Fruit fly (Drosophila melanogaster) whole organism, embryonic: ENCODE results near the gene CG5823.

ENCODE experiments used
- Adf1 ChIP-seq: fragments of 200-800 bp; sonication (Bioruptor generic); IDR thresholded peaks from 2 replicates; pipeline ENCODE4 v1.3.6; 2022; ENCODE audit warnings: missing biosample characterization, missing genetic modification characterization
- Atf3 ChIP-seq: fragments of 200-800 bp; sonication (Bioruptor generic); optimal IDR thresholded peaks from 3 replicates; lab custom pipeline; 2016; ENCODE audit warnings: missing biosample characterization, missing genetic modification characterization
- Bdp1 ChIP-seq: fragments of 200-800 bp; sonication (Bioruptor generic); optimal IDR thresholded peaks from 3 replicates; lab custom pipeline; 2016; ENCODE audit warnings: missing biosample characterization, missing genetic modification characterization
- CG11560 ChIP-seq: fragments of 200-800 bp; sonication (Bioruptor generic); IDR thresholded peaks from 3 replicates; pipeline ENCODE4 v1.3.6; 2022; ENCODE audit warnings: missing biosample characterization, missing genetic modification characterization
- CG2875 ChIP-seq: fragments of 200-800 bp; sonication (Bioruptor generic); optimal IDR thresholded peaks from 2 replicates; lab custom pipeline; 2017; ENCODE audit warnings: missing biosample characterization, mild to moderate bottlenecking, missing genetic modification characterization, missing genetic modification reagents
- CG31224 ChIP-seq: fragments of 200-800 bp; sonication (Bioruptor generic); IDR thresholded peaks from 2 replicates; pipeline ENCODE4 v1.3.6; 2022; ENCODE audit warnings: missing biosample characterization, missing genetic modification characterization
- CG31365 ChIP-seq: fragments of 200-800 bp; sonication (Bioruptor generic); optimal IDR thresholded peaks from 2 replicates; lab custom pipeline; 2018; ENCODE audit warnings: missing biosample characterization, mild to moderate bottlenecking, missing genetic modification characterization
- CG3163 ChIP-seq: fragments of 200-800 bp; sonication (Bioruptor generic); optimal IDR thresholded peaks from 3 replicates; lab custom pipeline; 2016; ENCODE audit warnings: missing biosample characterization, missing genetic modification characterization
- CG3407 ChIP-seq: fragments of 200-800 bp; sonication (Bioruptor generic); optimal IDR thresholded peaks from 2 replicates; lab custom pipeline; 2018; ENCODE audit warnings: missing biosample characterization, mild to moderate bottlenecking, missing genetic modification characterization
- CG4820 ChIP-seq: fragments of 200-800 bp; sonication (Bioruptor generic); optimal IDR thresholded peaks from 3 replicates; lab custom pipeline; 2016; ENCODE audit warnings: missing biosample characterization, missing genetic modification characterization
- CG6175 ChIP-seq: fragments of 200-800 bp; sonication (Bioruptor generic); IDR thresholded peaks from 3 replicates; pipeline ENCODE4 v1.3.6; 2022; ENCODE audit warnings: missing biosample characterization, missing genetic modification characterization
- CG6791 ChIP-seq: fragments of 200-800 bp; sonication (Bioruptor generic); IDR thresholded peaks from 3 replicates; pipeline ENCODE4 v1.3.6; 2022; ENCODE audit warnings: missing biosample characterization, missing genetic modification characterization; ENCODE audit not compliant: partially characterized antibody
- CG8089 ChIP-seq: fragments of 200-800 bp; sonication (Bioruptor generic); optimal IDR thresholded peaks from 3 replicates; lab custom pipeline; 2016; ENCODE audit warnings: missing biosample characterization, missing genetic modification characterization
- CG8388 ChIP-seq: fragments of 200-800 bp; sonication (Bioruptor generic); optimal IDR thresholded peaks from 2 replicates; lab custom pipeline; 2019; ENCODE audit warnings: missing biosample characterization, mild to moderate bottlenecking, missing genetic modification characterization, moderate library complexity
- CG8765 ChIP-seq: fragments of 200-800 bp; sonication (Bioruptor generic); IDR thresholded peaks from 2 replicates; pipeline ENCODE4 v1.3.6; 2022; ENCODE audit warnings: missing biosample characterization, missing genetic modification characterization
- CG9609 ChIP-seq: fragments of 200-800 bp; sonication (Bioruptor generic); optimal IDR thresholded peaks from 3 replicates; lab custom pipeline; 2016; ENCODE audit warnings: missing biosample characterization, missing genetic modification characterization
- CG9932 ChIP-seq: fragments of 200-800 bp; sonication (Bioruptor generic); IDR thresholded peaks from 2 replicates; pipeline ENCODE4 v1.3.6; 2022; ENCODE audit warnings: missing biosample characterization, missing genetic modification characterization
- D19A ChIP-seq: fragments of 200-800 bp; optimal IDR thresholded peaks from 3 replicates; lab custom pipeline; 2019; ENCODE audit warnings: missing biosample characterization, mild to moderate bottlenecking, missing genetic modification characterization, moderate library complexity
- D19B ChIP-seq: fragments of 200-800 bp; sonication (Bioruptor generic); optimal IDR thresholded peaks from 2 replicates; lab custom pipeline; 2017; ENCODE audit warnings: missing biosample characterization, mild to moderate bottlenecking, missing genetic modification characterization
- Dbx ChIP-seq: fragments of 200-800 bp; sonication (Bioruptor generic); IDR thresholded peaks from 3 replicates; pipeline ENCODE4 v1.3.6; 2022; ENCODE audit warnings: missing biosample characterization, missing genetic modification characterization
- Deaf1 ChIP-seq: fragments of 200-800 bp; optimal IDR thresholded peaks from 3 replicates; lab custom pipeline; 2019; ENCODE audit warnings: missing biosample characterization, mild to moderate bottlenecking, missing genetic modification characterization, moderate library complexity
- Ets97D ChIP-seq: fragments of 200-800 bp; sonication (Bioruptor generic); optimal IDR thresholded peaks from 3 replicates; lab custom pipeline; 2016; ENCODE audit warnings: missing biosample characterization, missing genetic modification characterization
- H2.0 ChIP-seq: fragments of 200-800 bp; sonication (Bioruptor generic); IDR thresholded peaks from 2 replicates; pipeline ENCODE4 v1.3.6; 2022; ENCODE audit warnings: missing biosample characterization, missing genetic modification characterization
- HHEX ChIP-seq: fragments of 200-800 bp; sonication (Bioruptor generic); optimal IDR thresholded peaks from 3 replicates; lab custom pipeline; 2017; ENCODE audit warnings: missing biosample characterization, mild to moderate bottlenecking, missing genetic modification characterization, missing genetic modification reagents
- HLH3B ChIP-seq: fragments of 200-800 bp; sonication (Bioruptor generic); IDR thresholded peaks from 2 replicates; pipeline ENCODE4 v1.3.6; 2022; ENCODE audit warnings: missing biosample characterization, missing genetic modification characterization
- Hmx ChIP-seq: fragments of 200-800 bp; sonication (Bioruptor generic); optimal IDR thresholded peaks from 2 replicates; lab custom pipeline; 2016; ENCODE audit warnings: missing biosample characterization, missing genetic modification characterization
- Hr39 ChIP-seq: fragments of >200 bp; optimal IDR thresholded peaks from 2 replicates; lab custom pipeline; 2017
- Kr ChIP-seq: fragments of 200-800 bp; sonication (Bioruptor generic); optimal IDR thresholded peaks from 2 replicates; lab custom pipeline; 2017; ENCODE audit warnings: missing biosample characterization, mild to moderate bottlenecking, missing genetic modification characterization
- Lpt ChIP-seq: fragments of >200 bp; optimal IDR thresholded peaks from 2 replicates; lab custom pipeline; 2018; ENCODE audit warnings: missing biosample characterization, missing genetic modification characterization
- Mes4 ChIP-seq: fragments of 200-800 bp; sonication (Bioruptor generic); optimal IDR thresholded peaks from 2 replicates; lab custom pipeline; 2016; ENCODE audit warnings: missing biosample characterization, missing genetic modification characterization
- PHDP ChIP-seq: fragments of 200-800 bp; sonication (Bioruptor generic); optimal IDR thresholded peaks from 3 replicates; lab custom pipeline; 2018; ENCODE audit warnings: missing biosample characterization, mild to moderate bottlenecking, missing genetic modification characterization, moderate library complexity
- Sox102F ChIP-seq: fragments of 200-800 bp; sonication (Bioruptor generic); optimal IDR thresholded peaks from 2 replicates; lab custom pipeline; 2018; ENCODE audit warnings: missing biosample characterization, mild to moderate bottlenecking, missing genetic modification characterization, moderate library complexity
- Spps ChIP-seq: fragments of 200-800 bp; sonication (Bioruptor generic); optimal IDR thresholded peaks from 2 replicates; lab custom pipeline; 2018; ENCODE audit warnings: missing biosample characterization, mild to moderate bottlenecking, missing genetic modification characterization
- Vsx1 ChIP-seq: fragments of 200-800 bp; sonication (Bioruptor generic); optimal IDR thresholded peaks from 2 replicates; lab custom pipeline; 2017; ENCODE audit warnings: missing biosample characterization, mild to moderate bottlenecking, missing genetic modification characterization, missing genetic modification reagents
- ab ChIP-seq: fragments of 200-800 bp; sonication (Bioruptor generic); optimal IDR thresholded peaks from 2 replicates; lab custom pipeline; 2016; ENCODE audit warnings: missing biosample characterization, missing genetic modification characterization
- abd-A ChIP-seq: fragments of 200-800 bp; sonication (Bioruptor generic); optimal IDR thresholded peaks from 3 replicates; lab custom pipeline; 2019; ENCODE audit warnings: missing biosample characterization, mild to moderate bottlenecking, missing genetic modification characterization, moderate library complexity
- ac ChIP-seq: fragments of 200-800 bp; sonication (Bioruptor generic); optimal IDR thresholded peaks from 3 replicates; lab custom pipeline; 2017; ENCODE audit warnings: missing biosample characterization, mild to moderate bottlenecking, missing genetic modification characterization
- az2 ChIP-seq: fragments of 200-800 bp; sonication (Bioruptor generic); optimal IDR thresholded peaks from 3 replicates; lab custom pipeline; 2016; ENCODE audit warnings: missing biosample characterization, missing genetic modification characterization
- chn ChIP-seq: fragments of 200-800 bp; sonication (Bioruptor generic); optimal IDR thresholded peaks from 2 replicates; lab custom pipeline; 2016; ENCODE audit warnings: missing biosample characterization, missing genetic modification characterization
- dmrt99B ChIP-seq: fragments of 200-800 bp; sonication (Bioruptor generic); optimal IDR thresholded peaks from 2 replicates; lab custom pipeline; 2018; ENCODE audit warnings: missing biosample characterization, mild to moderate bottlenecking, missing genetic modification characterization, moderate library complexity
- eve ChIP-seq, 2 experiments: fragments of >200 bp; optimal IDR thresholded peaks; 2 replicates each; lab custom pipeline; 2017; ENCODE audit warnings: missing biosample characterization in 2 of 2, missing genetic modification characterization in 2 of 2
- ewg ChIP-seq: fragments of 200-800 bp; sonication (Bioruptor generic); optimal IDR thresholded peaks from 3 replicates; lab custom pipeline; 2017; ENCODE audit warnings: mild to moderate bottlenecking, missing biosample characterization, missing genetic modification reagents, missing genetic modification characterization
- jing ChIP-seq: fragments of 200-800 bp; sonication (Bioruptor generic); optimal IDR thresholded peaks from 2 replicates; lab custom pipeline; 2018; ENCODE audit warnings: missing biosample characterization, mild to moderate bottlenecking, missing genetic modification characterization
- pan ChIP-seq, 4 experiments: fragments of >200 bp in 3 of 4; fragments of 200-800 bp in 1 of 4; sonication (Bioruptor generic) in 1 of 4; optimal IDR thresholded peaks in 3 of 4; IDR thresholded peaks in 1 of 4; 2 replicates each; pipeline versions ENCODE4 v1.3.6 to Lab custom; 2017 to 2022; ENCODE audit warnings: missing biosample characterization in 2 of 4, missing genetic modification characterization in 2 of 4, mixed read lengths in 1 of 4
- scrt ChIP-seq: fragments of 200-800 bp; sonication (Bioruptor generic); optimal IDR thresholded peaks from 2 replicates; lab custom pipeline; 2018; ENCODE audit warnings: missing biosample characterization, mild to moderate bottlenecking, missing genetic modification characterization, moderate library complexity
- sug ChIP-seq: fragments of 200-800 bp; optimal IDR thresholded peaks from 2 replicates; lab custom pipeline; 2019; ENCODE audit warnings: missing biosample characterization, mild to moderate bottlenecking, missing genetic modification characterization, moderate library complexity
- trh ChIP-seq: fragments of 200-800 bp; sonication (Bioruptor generic); optimal IDR thresholded peaks from 2 replicates; lab custom pipeline; 2016; ENCODE audit warnings: missing biosample characterization, missing genetic modification characterization
- tup ChIP-seq: fragments of 200-800 bp; sonication (Bioruptor generic); optimal IDR thresholded peaks from 2 replicates; lab custom pipeline; 2016; ENCODE audit warnings: missing biosample characterization, mild to moderate bottlenecking, missing genetic modification characterization, moderate library complexity
- vfl ChIP-seq: fragments of 200-800 bp; sonication (Bioruptor generic); optimal IDR thresholded peaks from 2 replicates; lab custom pipeline; 2016; ENCODE audit warnings: missing biosample characterization, missing genetic modification characterization
- vnd ChIP-seq: fragments of 200-800 bp; sonication (Bioruptor generic); IDR thresholded peaks from 3 replicates; pipeline ENCODE4 v1.3.6; 2022; ENCODE audit warnings: missing biosample characterization, missing genetic modification characterization; ENCODE audit not compliant: partially characterized antibody
- zen2 ChIP-seq: fragments of 200-800 bp; sonication (Bioruptor generic); IDR thresholded peaks from 3 replicates; pipeline ENCODE4 v1.3.6; 2022; ENCODE audit warnings: missing biosample characterization, missing genetic modification characterization; ENCODE audit not compliant: partially characterized antibody

The CG5823 gene

DNA sequence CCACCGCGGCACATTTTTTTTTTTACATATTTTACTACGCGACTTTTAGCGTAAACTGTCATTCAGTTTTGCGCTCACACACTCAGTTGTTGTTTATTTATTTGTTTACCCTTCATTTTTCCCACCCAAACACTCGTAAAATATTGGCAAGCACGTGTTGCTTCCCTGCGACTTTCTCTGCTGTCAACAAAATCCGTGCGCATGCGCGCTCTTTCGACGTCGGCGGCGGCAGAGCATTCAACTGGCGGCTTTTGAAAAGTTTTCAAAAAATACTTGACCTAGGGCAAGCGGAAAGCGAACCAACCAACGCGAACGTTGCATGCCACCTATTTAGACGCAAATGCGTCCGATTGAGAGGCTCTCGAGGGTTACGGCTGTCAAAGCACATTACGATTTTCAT, 27.6 kb downstream of the CG5823 start:
- TF ChIP-seq Adf1 (GFP tag; lab: Robert Waterston, UW) (peak; percentile 58), scrt (peak; percentile 98), CG11560 (0 out of 3 replicates have a peak, but pooled peaks have one; percentile 34), ewg (GFP tag; lab: Kevin White, UChicago) (peak; percentile 81), trh (GFP tag; lab: Kevin White, UChicago) (no peak), CG3163 (peak; percentile 55), Spps (no peak), D19A (peak; percentile 47), Bdp1 (GFP tag; lab: Kevin White, UChicago) (no peak), abd-A (tag; lab: Kevin White, UChicago) (peak; percentile 7)

DNA sequence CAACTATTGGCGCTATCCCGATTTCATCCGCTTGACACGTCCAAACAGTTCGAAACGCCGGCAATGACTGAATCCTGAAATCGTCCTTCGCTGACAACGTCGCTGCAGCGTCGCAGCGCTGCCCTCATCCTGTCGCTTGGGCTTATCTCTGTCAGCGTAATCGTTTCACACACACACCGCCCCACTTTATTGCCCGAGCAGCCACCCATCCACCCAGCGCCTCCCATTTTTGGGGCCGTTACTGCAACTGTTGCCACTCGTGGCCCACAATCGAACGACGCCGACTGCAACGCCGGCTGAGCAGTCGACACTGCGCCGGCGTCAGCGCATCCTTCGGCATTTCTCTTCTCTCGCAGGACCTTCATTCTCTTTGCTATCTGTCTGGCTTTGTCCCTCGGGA, 28.8 kb downstream of the CG5823 start, which contains the start of gene Dscam3:
TSS of gene Dscam3 (minus strand) at position 69 of the 400 bp plus-strand sequence.
- TF ChIP-seq CG31365 (tag; lab: Kevin White, UChicago) (no peak), CG6791 (GFP tag; lab: Robert Waterston, UW) (no peak), ac (GFP tag; lab: Kevin White, UChicago) (no peak), Dbx (GFP tag; lab: Robert Waterston, UW) (peak; percentile 26; the same call in 1 of the 3 replicates), abd-A (tag; lab: Kevin White, UChicago) (peak; percentile 87), pan (optimal IDR thresholded peaks at IDR 0.05; lab: Kevin White, UChicago) (no peak), pan (GFP tag; optimal IDR thresholded peaks at IDR 0.05 in 1 of 2, IDR thresholded peaks at IDR 0.05 in 1 of 2) (no peak), Atf3 (no peak), az2 (GFP tag; lab: Kevin White, UChicago) (no peak), HLH3B (no peak), Ets97D (GFP tag; lab: Kevin White, UChicago) (no peak), sug (tag; lab: Kevin White, UChicago) (no peak), tup (GFP tag; lab: Kevin White, UChicago) (no peak), CG2875 (GFP tag; lab: Kevin White, UChicago) (no peak), CG31224 (GFP tag; lab: Robert Waterston, UW) (no peak), jing (GFP tag; lab: Kevin White, UChicago) (no peak), chn (no peak), Hr39 (lab: Kevin White, UChicago) (no peak), Deaf1 (peak; percentile 43), H2.0 (GFP tag; lab: Robert Waterston, UW) (no peak), Vsx1 (GFP tag; lab: Kevin White, UChicago) (no peak), dmrt99B (tag; lab: Kevin White, UChicago) (no peak), CG9932 (GFP tag; lab: Robert Waterston, UW) (no peak), Kr (no peak), PHDP (tag; lab: Kevin White, UChicago) (no peak), CG8089 (no peak), zen2 (GFP tag; lab: Robert Waterston, UW) (no peak), CG9609 (GFP tag; lab: Kevin White, UChicago) (no peak), CG3407 (GFP tag; lab: Kevin White, UChicago) (no peak), CG6175 (GFP tag; lab: Robert Waterston, UW) (no peak), Adf1 (GFP tag; lab: Robert Waterston, UW) (peak; percentile 92), CG8388 (GFP tag; lab: Kevin White, UChicago) (no peak), D19B (GFP tag; lab: Kevin White, UChicago) (no peak), Hmx (no peak), CG4820 (GFP tag; lab: Kevin White, UChicago) (no peak), HHEX (GFP tag; lab: Kevin White, UChicago) (no peak), eve (GFP tag; optimal IDR thresholded peaks at IDR 0.05; lab: Kevin White, UChicago) (no peak), CG8765 (GFP tag; lab: Robert Waterston, UW) (no peak), vfl (no peak), Sox102F (GFP tag; lab: Kevin White, UChicago) (no peak), ab (GFP tag; lab: Kevin White, UChicago) (no peak), vnd (GFP tag; lab: Robert Waterston, UW) (no peak), Lpt (GFP tag; lab: Kevin White, UChicago) (no peak), Mes4 (no peak)
